Worm (Caenorhabditis elegans): ENCODE measurements around the gene osta-2.

DNA sequence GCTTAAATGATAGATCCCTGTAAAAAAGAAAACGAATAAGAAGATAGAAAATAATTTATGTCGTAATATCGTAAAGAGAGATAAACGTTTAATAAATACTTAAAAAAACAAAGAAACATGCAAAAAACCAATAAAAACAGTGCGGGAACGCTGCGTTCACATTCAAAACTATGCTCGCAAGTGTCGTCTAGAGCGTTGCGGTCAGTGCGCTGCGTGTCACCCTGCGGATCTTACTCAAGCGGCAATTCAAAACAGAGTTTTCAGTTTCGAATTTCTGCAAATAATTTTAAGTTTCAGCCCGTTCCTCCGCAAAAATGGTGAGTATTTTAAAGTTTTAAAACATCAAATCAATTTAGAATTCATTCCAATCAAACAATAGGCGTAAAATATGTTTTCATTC, 7.3 kb downstream of the osta-2 start, which contains the start of the genes tiar-1 and lelo-4:
- no peak for TF ChIP-seq tbx-8 (GFP tag; optimal IDR thresholded peaks at IDR 0.05)
- no peak for TF ChIP-seq nhr-76 (tag; optimal IDR thresholded peaks at IDR 0.05)
- TF ChIP-seq ztf-11 (tag; optimal IDR thresholded peaks at IDR 0.05) = no peak
- TF ChIP-seq M03D4.4 (tag; optimal IDR thresholded peaks at IDR 0.05) = peak; percentile 7
- TF ChIP-seq blmp-1 (tag; optimal IDR thresholded peaks at IDR 0.05) = no peak
- no peak for TF ChIP-seq unc-39 (tag; optimal IDR thresholded peaks at IDR 0.05)
- no peak for TF ChIP-seq ces-1 (GFP tag; optimal IDR thresholded peaks at IDR 0.05)
- no peak for TF ChIP-seq unc-62 (GFP tag; optimal IDR thresholded peaks at IDR 0.05)
